Fruit fly (Drosophila melanogaster): ENCODE results near the gene CG8915.
A peak's percentile ranks its signal among the peaks of the same experiment; 100 is the strongest.

The CG8915 gene

dm6 chrX:17292050-17292730 is 47.4 kb upstream of the CG8915 start (continued):
- TF ChIP-seq gfzf (GFP tag; optimal IDR thresholded peaks at IDR 0.05) (no peak), trem (tag; optimal IDR thresholded peaks at IDR 0.05) (no peak), Ptx1 (GFP tag; IDR thresholded peaks at IDR 0.05) (no peak; the same call in 1 of the 2 replicates), CG10565 (GFP tag; optimal IDR thresholded peaks at IDR 0.05) (no peak), dati (GFP tag; IDR thresholded peaks at IDR 0.05) (peak; percentile 18; the same call in 1 of the 2 replicates), prd (optimal IDR thresholded peaks at IDR 0.05) (no peak), prd (GFP tag; IDR thresholded peaks at IDR 0.05) (peak; percentile 55; the same call in 1 of the 3 replicates), CG3847 (GFP tag; IDR thresholded peaks at IDR 0.05) (peak; percentile 55), Neu2 (GFP tag; optimal IDR thresholded peaks at IDR 0.05; ENCODE audit: borderline replicate concordance) (no peak), tup (GFP tag; optimal IDR thresholded peaks at IDR 0.05) (no peak), pros (GFP tag; optimal IDR thresholded peaks at IDR 0.05) (no peak), vnd (GFP tag; IDR thresholded peaks at IDR 0.05; ENCODE audit: partially characterized antibody) (no peak), CG18764 (GFP tag; optimal IDR thresholded peaks at IDR 0.05) (peak; percentile 2), CG12236 (GFP tag; optimal IDR thresholded peaks at IDR 0.05) (peak; percentile 21), CG16813 (GFP tag; IDR thresholded peaks at IDR 0.05; ENCODE audit: partially characterized antibody) (no peak), CG6689 (GFP tag; IDR thresholded peaks at IDR 0.05) (peak; percentile 62), Sry-δ (GFP tag; optimal IDR thresholded peaks at IDR 0.05) (no peak), chn (GFP tag; optimal IDR thresholded peaks at IDR 0.05) (peak; percentile 35), Spps (tag; optimal IDR thresholded peaks at IDR 0.05) (no peak), CG13123 (GFP tag; optimal IDR thresholded peaks at IDR 0.05) (peak; percentile 27), CG10654 (GFP tag; optimal IDR thresholded peaks at IDR 0.05) (peak; percentile 39), Bgb (GFP tag; IDR thresholded peaks at IDR 0.05; ENCODE audit: partially characterized antibody) (no peak), CG8290 (GFP tag; optimal IDR thresholded peaks at IDR 0.05) (peak; percentile 3), CG8290 (tag; optimal IDR thresholded peaks at IDR 0.05) (peak in 1 of 2 experiments; percentile 60), CG1529 (GFP tag; optimal IDR thresholded peaks at IDR 0.05) (peak; percentile 51), chinmo (GFP tag; IDR thresholded peaks at IDR 0.05; ENCODE audit: partially characterized antibody) (no peak), CG2678 (tag; optimal IDR thresholded peaks at IDR 0.05) (peak; percentile 88), Dad (GFP tag; optimal IDR thresholded peaks at IDR 0.05) (no peak), row (GFP tag; IDR thresholded peaks at IDR 0.05) (peak; percentile 79), Dp (GFP tag; optimal IDR thresholded peaks at IDR 0.05) (no peak), fd102C (GFP tag; optimal IDR thresholded peaks at IDR 0.05) (no peak), CG30403 (GFP tag; optimal IDR thresholded peaks at IDR 0.05) (peak; percentile 74), Atf-2 (GFP tag; optimal IDR thresholded peaks at IDR 0.05) (peak; percentile 37), yki (optimal IDR thresholded peaks at IDR 0.05) (no peak), chm (GFP tag; IDR thresholded peaks at IDR 0.05) (peak; percentile 22; the same call in 1 of the 2 replicates), CG31441 (GFP tag; IDR thresholded peaks at IDR 0.05) (peak; percentile 71), jigr1 (GFP tag; IDR thresholded peaks at IDR 0.05) (no peak), da (GFP tag; optimal IDR thresholded peaks at IDR 0.05) (no peak), scrt (GFP tag; optimal IDR thresholded peaks at IDR 0.05) (peak; percentile 59), nerfin-2 (GFP tag; IDR thresholded peaks at IDR 0.05; ENCODE audit: partially characterized antibody) (no peak), Dfd (GFP tag; optimal IDR thresholded peaks at IDR 0.05) (no peak), Usf (GFP tag; optimal IDR thresholded peaks at IDR 0.05) (peak; percentile 36), pum (GFP tag; optimal IDR thresholded peaks at IDR 0.05) (peak; percentile 33), CG9609 (GFP tag; optimal IDR thresholded peaks at IDR 0.05) (peak; percentile 25), Poxn (GFP tag; IDR thresholded peaks at IDR 0.05) (no peak), inv (GFP tag; IDR thresholded peaks at IDR 0.05; ENCODE audit: partially characterized antibody) (no peak), CG3163 (GFP tag; optimal IDR thresholded peaks at IDR 0.05) (no peak), CG11723 (GFP tag; optimal IDR thresholded peaks at IDR 0.05) (peak; percentile 46), nom (GFP tag; optimal IDR thresholded peaks at IDR 0.05) (no peak), CG14050 (GFP tag; IDR thresholded peaks at IDR 0.05) (peak; percentile 39; the same call in 2 of the 3 replicates), gsb-n (tag; optimal IDR thresholded peaks at IDR 0.05) (no peak)
